Fruit fly (Drosophila melanogaster) whole organism, wandering third instar larva: Measurements from ENCODE around the gene GstD8.

Experiments used
- Abd-B ChIP-seq: fragments of >200 bp; optimal IDR thresholded peaks from 2 replicates; lab custom pipeline; 2017; ENCODE audit warnings: missing biosample characterization, missing genetic modification characterization
- CG32264 ChIP-seq: fragments of 200-800 bp; sonication (Bioruptor generic); optimal IDR thresholded peaks from 2 replicates; lab custom pipeline; 2016; ENCODE audit warnings: missing biosample characterization, missing genetic modification characterization
- CrebA ChIP-seq: fragments of 200-800 bp; sonication (Bioruptor generic); optimal IDR thresholded peaks from 2 replicates; lab custom pipeline; 2016; ENCODE audit warnings: missing biosample characterization, mild to moderate bottlenecking, missing genetic modification characterization, borderline replicate concordance
- Dfd ChIP-seq: fragments of >200 bp; optimal IDR thresholded peaks from 2 replicates; lab custom pipeline; 2017; ENCODE audit warnings: missing biosample characterization, missing genetic modification characterization
- Dif ChIP-seq: fragments of 200-275, 200-300 bp; sonication (Bioruptor generic); optimal IDR thresholded peaks from 2 replicates; lab custom pipeline; 2018; ENCODE audit warnings: missing biosample characterization, missing genetic modification characterization; ENCODE audit not compliant: partially characterized antibody
- GATAd ChIP-seq: sonication (Bioruptor generic); optimal IDR thresholded peaks from 2 replicates; lab custom pipeline; 2016; ENCODE audit warnings: missing biosample characterization, missing genetic modification characterization
- HLH106 ChIP-seq: fragments of 200-800 bp; optimal IDR thresholded peaks from 3 replicates; lab custom pipeline; 2019; ENCODE audit warnings: missing biosample characterization, mild to moderate bottlenecking, missing genetic modification characterization, moderate library complexity
- Hnf4 ChIP-seq: fragments of 200-800 bp; sonication (Bioruptor generic); optimal IDR thresholded peaks from 2 replicates; lab custom pipeline; 2016; ENCODE audit warnings: missing biosample characterization, mild to moderate bottlenecking, missing genetic modification characterization
- Hr78 ChIP-seq: fragments of >200 bp; optimal IDR thresholded peaks from 2 replicates; lab custom pipeline; 2017; ENCODE audit warnings: missing biosample characterization, missing genetic modification characterization
- Hr83 ChIP-seq: fragments of 200-300 bp; sonication (Bioruptor generic); optimal IDR thresholded peaks from 2 replicates; lab custom pipeline; 2016; ENCODE audit warnings: missing biosample characterization, mild to moderate bottlenecking, missing genetic modification characterization, moderate library complexity; ENCODE audit not compliant: poor library complexity, severe bottlenecking
- Jra ChIP-seq: sonication (Bioruptor generic); optimal IDR thresholded peaks from 2 replicates; lab custom pipeline; 2016; ENCODE audit warnings: missing biosample characterization, missing genetic modification characterization
- Mio ChIP-seq: sonication (Bioruptor generic); optimal IDR thresholded peaks from 2 replicates; lab custom pipeline; 2016; ENCODE audit warnings: missing biosample characterization, missing genetic modification characterization
- Myc ChIP-seq: fragments of >200 bp; optimal IDR thresholded peaks from 2 replicates; lab custom pipeline; 2017
- N ChIP-seq: fragments of >200 bp; optimal IDR thresholded peaks from 2 replicates; lab custom pipeline; 2018; ENCODE audit warnings: missing biosample characterization, missing external identifiers, missing genetic modification characterization
- OdsH ChIP-seq: fragments of 200-800 bp; sonication (Bioruptor generic); optimal IDR thresholded peaks from 2 replicates; lab custom pipeline; 2016; ENCODE audit warnings: missing biosample characterization, mild to moderate bottlenecking, missing genetic modification characterization
- Rel ChIP-seq, 2 experiments: fragments of 200-800 bp; sonication (Bioruptor generic) in 1 of 2; optimal IDR thresholded peaks; 2 replicates in 1 of 2; 3 replicates in 1 of 2; lab custom pipeline; 2016 to 2019; ENCODE audit warnings: mild to moderate bottlenecking in 2 of 2, missing biosample characterization in 2 of 2, missing genetic modification characterization in 2 of 2, moderate library complexity in 1 of 2
- Sp1 ChIP-seq: fragments of 200-800 bp; sonication (Bioruptor generic); optimal IDR thresholded peaks from 3 replicates; lab custom pipeline; 2019; ENCODE audit warnings: missing biosample characterization, mild to moderate bottlenecking, missing genetic modification characterization, moderate library complexity
- Vsx2 ChIP-seq: fragments of 200-300, 225-300 bp; sonication (Bioruptor generic); optimal IDR thresholded peaks from 2 replicates; lab custom pipeline; 2018; ENCODE audit warnings: missing biosample characterization, missing genetic modification characterization; ENCODE audit not compliant: partially characterized antibody
- br ChIP-seq: fragments of 200-800 bp; sonication (Bioruptor generic); optimal IDR thresholded peaks from 2 replicates; lab custom pipeline; 2016; ENCODE audit warnings: missing biosample characterization, missing genetic modification characterization
- dl ChIP-seq, 2 experiments: fragments of 175-275, 200-275 bp in 1 of 2; fragments of 200-275 bp in 1 of 2; sonication (Bioruptor generic); optimal IDR thresholded peaks; lab custom pipeline; 2018; ENCODE audit warnings: mild to moderate bottlenecking in 2 of 2, missing biosample characterization in 2 of 2, missing genetic modification characterization in 2 of 2, moderate library complexity in 2 of 2; ENCODE audit not compliant: partially characterized antibody in 2 of 2, insufficient read depth in 1 of 2
- dmrt93B ChIP-seq: fragments of 200-800 bp; sonication (Bioruptor generic); optimal IDR thresholded peaks from 2 replicates; lab custom pipeline; 2018; ENCODE audit warnings: missing biosample characterization, mild to moderate bottlenecking, missing genetic modification characterization
- dsf ChIP-seq: sonication (Bioruptor generic); optimal IDR thresholded peaks from 2 replicates; lab custom pipeline; 2016; ENCODE audit warnings: missing biosample characterization, missing genetic modification characterization, borderline replicate concordance
- foxo ChIP-seq, 2 experiments: fragments of 200-800 bp; sonication (Bioruptor generic); optimal IDR thresholded peaks; 2 replicates in 1 of 2; 3 replicates in 1 of 2; lab custom pipeline; 2016 to 2017; ENCODE audit warnings: missing biosample characterization in 2 of 2, missing genetic modification characterization in 2 of 2
- fru ChIP-seq: fragments of 200-800 bp; sonication (Bioruptor generic); optimal IDR thresholded peaks from 3 replicates; lab custom pipeline; 2016; ENCODE audit warnings: missing biosample characterization, mild to moderate bottlenecking, missing genetic modification characterization
- jim ChIP-seq: fragments of 175-275, 200-325 bp; sonication (Bioruptor generic); optimal IDR thresholded peaks from 2 replicates; lab custom pipeline; 2016; ENCODE audit warnings: missing biosample characterization, mild to moderate bottlenecking, missing genetic modification characterization
- pan ChIP-seq: fragments of >200 bp; optimal IDR thresholded peaks from 2 replicates; lab custom pipeline; 2017
- psq ChIP-seq: fragments of 200-800 bp; sonication (Bioruptor generic); optimal IDR thresholded peaks from 3 replicates; lab custom pipeline; 2017; ENCODE audit warnings: missing biosample characterization, mild to moderate bottlenecking, missing genetic modification characterization, moderate library complexity
- sage ChIP-seq: fragments of 200-800 bp; sonication (Bioruptor generic); optimal IDR thresholded peaks from 2 replicates; lab custom pipeline; 2016; ENCODE audit warnings: missing biosample characterization, mild to moderate bottlenecking, missing genetic modification characterization
- sv ChIP-seq: fragments of 200-800 bp; sonication (Bioruptor generic); optimal IDR thresholded peaks from 3 replicates; lab custom pipeline; 2016; ENCODE audit warnings: missing biosample characterization, missing genetic modification characterization
- tai ChIP-seq: sonication (Bioruptor generic); optimal IDR thresholded peaks from 2 replicates; lab custom pipeline; 2016; ENCODE audit warnings: missing biosample characterization, missing genetic modification characterization
- usp ChIP-seq: fragments of >200 bp; optimal IDR thresholded peaks from 2 replicates; lab custom pipeline; 2017; ENCODE audit warnings: missing biosample characterization, missing genetic modification characterization
- woc ChIP-seq: sonication (Bioruptor generic); optimal IDR thresholded peaks from 2 replicates; lab custom pipeline; 2016; ENCODE audit warnings: missing biosample characterization, mild to moderate bottlenecking, missing genetic modification characterization

GstD8 gene

DNA sequence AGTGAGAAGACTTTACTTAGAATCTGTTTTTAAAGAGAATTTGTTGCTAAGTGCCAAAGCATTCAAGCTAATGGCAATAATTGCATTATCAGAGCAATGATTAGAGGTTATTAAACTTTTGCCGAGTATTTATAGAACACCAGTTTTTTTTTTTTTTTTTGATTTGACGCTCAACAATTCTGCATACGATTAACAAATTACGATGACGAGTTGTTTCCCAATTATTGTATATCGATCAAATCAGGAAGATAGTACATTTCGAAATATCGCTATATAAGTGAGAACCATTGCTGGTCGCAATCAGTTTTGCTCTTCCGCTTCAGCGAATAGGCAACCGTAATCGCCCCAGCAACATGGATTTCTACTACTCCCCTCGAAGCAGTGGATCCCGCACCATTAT is 6.0 kb upstream of the GstD8 start, which contains the start of gene GstD4:
TSS of gene GstD4 (plus strand) at position 301 of the 400 bp plus-strand sequence.
- TF ChIP-seq dl (GFP tag; optimal IDR thresholded peaks at IDR 0.05; lab: Kevin White, UChicago; ENCODE audit: insufficient read depth in 1 of 2, partially characterized antibody in 2 of 2), result no peak
- TF ChIP-seq woc (GFP tag; lab: Kevin White, UChicago), result no peak
- TF ChIP-seq dsf (GFP tag; lab: Kevin White, UChicago), result no peak
- no peak for TF ChIP-seq CrebA
- no peak for TF ChIP-seq br (GFP tag; lab: Kevin White, UChicago)
- TF ChIP-seq pan (lab: Kevin White, UChicago), result no peak
- TF ChIP-seq Hr78 (GFP tag; lab: Kevin White, UChicago), result no peak
- TF ChIP-seq Rel (GFP tag; optimal IDR thresholded peaks at IDR 0.05; lab: Kevin White, UChicago), result no peak
- TF ChIP-seq Rel (tag; optimal IDR thresholded peaks at IDR 0.05; lab: Kevin White, UChicago), result no peak
- no peak for TF ChIP-seq OdsH
- no peak for TF ChIP-seq dmrt93B (GFP tag; lab: Kevin White, UChicago)
- TF ChIP-seq Myc (lab: Kevin White, UChicago), result no peak
- no peak for TF ChIP-seq GATAd
- TF ChIP-seq Hr83 (GFP tag; lab: Kevin White, UChicago), result no peak
- no peak for TF ChIP-seq usp (GFP tag; lab: Kevin White, UChicago)
- TF ChIP-seq Abd-B, result no peak
- no peak for TF ChIP-seq tai (GFP tag; lab: Kevin White, UChicago)
- no peak for TF ChIP-seq Hnf4
- no peak for TF ChIP-seq Sp1
- TF ChIP-seq N (GFP tag; lab: Kevin White, UChicago), result no peak

DNA sequence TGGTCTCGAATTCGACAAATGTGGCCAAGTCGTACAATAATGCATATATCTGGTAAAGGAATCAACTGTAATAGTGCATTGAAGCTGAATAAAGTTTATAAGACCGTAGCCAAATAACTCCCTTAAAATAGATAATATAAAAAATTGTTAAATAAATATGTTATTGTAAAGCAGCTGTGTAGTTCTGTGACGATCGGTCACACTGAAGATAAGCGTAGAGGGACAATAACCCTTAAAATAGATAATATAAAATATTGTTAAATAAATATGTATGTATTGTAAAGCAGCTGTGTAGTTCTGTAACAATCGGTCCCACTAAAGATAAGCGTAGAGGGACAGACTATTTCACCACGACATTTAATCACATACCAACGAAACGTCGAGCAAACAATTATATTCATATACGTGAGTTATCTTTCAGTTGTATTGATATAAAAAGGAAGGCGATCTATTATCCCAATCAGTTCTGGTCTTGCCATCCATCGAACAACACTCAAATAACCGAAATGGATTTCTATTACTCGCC is 4.5 kb upstream of the GstD8 start, which contains the start of gene GstD5:
TSS of gene GstD5 (plus strand) at position 476 of the 526 bp plus-strand sequence.
- TF ChIP-seq Mio (GFP tag; lab: Kevin White, UChicago) (no peak), Hnf4 (no peak), dmrt93B (GFP tag; lab: Kevin White, UChicago) (no peak), dsf (GFP tag; lab: Kevin White, UChicago) (no peak), dl (GFP tag; optimal IDR thresholded peaks at IDR 0.05; lab: Kevin White, UChicago; ENCODE audit: insufficient read depth in 1 of 2, partially characterized antibody in 2 of 2) (no peak), tai (GFP tag; lab: Kevin White, UChicago) (no peak), Rel (GFP tag; optimal IDR thresholded peaks at IDR 0.05; lab: Kevin White, UChicago) (no peak), Rel (tag; optimal IDR thresholded peaks at IDR 0.05; lab: Kevin White, UChicago) (no peak), CrebA (no peak), Abd-B (no peak), Jra (GFP tag; lab: Kevin White, UChicago) (no peak), usp (GFP tag; lab: Kevin White, UChicago) (no peak), Hr83 (GFP tag; lab: Kevin White, UChicago) (no peak), sage (GFP tag; lab: Kevin White, UChicago) (no peak), Sp1 (no peak), HLH106 (tag; lab: Kevin White, UChicago) (no peak), Vsx2 (no peak), fru (GFP tag; lab: Kevin White, UChicago) (no peak), Hr78 (GFP tag; lab: Kevin White, UChicago) (no peak), N (GFP tag; lab: Kevin White, UChicago) (no peak), GATAd (no peak)

DNA sequence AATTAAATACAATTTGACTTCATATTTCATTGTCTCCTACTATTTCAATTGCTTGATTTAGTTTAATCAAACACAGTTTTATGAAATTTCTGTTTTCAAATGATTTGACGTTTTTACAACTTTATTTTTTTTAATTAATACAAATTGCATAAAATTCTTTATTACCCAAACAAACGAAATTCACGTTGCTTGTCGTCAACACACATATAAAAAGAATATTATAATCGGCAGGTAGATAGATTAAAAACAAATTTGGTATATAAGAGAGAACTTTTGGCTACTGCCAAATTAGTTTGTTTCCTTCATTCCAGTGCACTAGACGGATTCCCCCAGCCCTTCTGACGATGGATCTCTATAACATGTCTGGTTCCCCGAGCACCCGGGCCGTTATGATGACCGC is 3.0 kb upstream of the GstD8 start, which contains the start of gene GstD6:
TSS of gene GstD6 (plus strand) at position 301 of the 400 bp plus-strand sequence.
- TF ChIP-seq Dfd, result no peak
- no peak for TF ChIP-seq Dif
- no peak for TF ChIP-seq sv (GFP tag; lab: Kevin White, UChicago)
- no peak for TF ChIP-seq br (GFP tag; lab: Kevin White, UChicago)

DNA sequence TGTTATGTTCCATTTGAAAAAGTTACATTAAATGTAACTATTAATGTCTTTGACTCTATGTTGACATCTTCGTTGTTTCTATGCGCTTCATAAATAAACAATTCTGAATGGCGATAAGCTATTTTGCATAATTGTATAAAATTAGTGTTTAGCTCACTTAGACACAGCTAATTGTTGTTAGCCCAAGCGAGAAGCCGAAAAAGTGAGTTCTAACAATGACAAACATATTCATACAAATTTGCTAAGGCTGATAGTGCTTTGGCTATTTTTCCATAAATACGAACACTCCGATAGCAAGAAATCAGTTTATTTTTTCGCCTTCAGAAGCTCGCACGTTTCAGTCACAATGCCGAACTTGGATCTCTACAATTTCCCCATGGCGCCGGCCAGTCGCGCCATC is 1.6 kb upstream of the GstD8 start, which contains the start of gene GstD7:
TSS of gene GstD7 (plus strand) at position 301 of the 400 bp plus-strand sequence.
- TF ChIP-seq Vsx2 (no peak), Mio (GFP tag; lab: Kevin White, UChicago) (no peak), psq (GFP tag; lab: Kevin White, UChicago) (no peak), GATAd (no peak), CG32264 (GFP tag; lab: Kevin White, UChicago) (no peak), Abd-B (no peak), dmrt93B (GFP tag; lab: Kevin White, UChicago) (no peak), foxo (GFP tag; optimal IDR thresholded peaks at IDR 0.05; lab: Kevin White, UChicago) (no peak), Hr83 (GFP tag; lab: Kevin White, UChicago) (no peak), jim (GFP tag; lab: Kevin White, UChicago) (no peak), Dif (no peak), br (GFP tag; lab: Kevin White, UChicago) (no peak), woc (GFP tag; lab: Kevin White, UChicago) (no peak)
